Worm (Caenorhabditis elegans): Measurements from ENCODE around the gene str-6.
"Not testable (repeated sequence)": the region's sequence is repeated elsewhere in the genome, so short reads cannot be mapped to it uniquely, and the experiment has no call there.

The str-6 gene

DNA sequence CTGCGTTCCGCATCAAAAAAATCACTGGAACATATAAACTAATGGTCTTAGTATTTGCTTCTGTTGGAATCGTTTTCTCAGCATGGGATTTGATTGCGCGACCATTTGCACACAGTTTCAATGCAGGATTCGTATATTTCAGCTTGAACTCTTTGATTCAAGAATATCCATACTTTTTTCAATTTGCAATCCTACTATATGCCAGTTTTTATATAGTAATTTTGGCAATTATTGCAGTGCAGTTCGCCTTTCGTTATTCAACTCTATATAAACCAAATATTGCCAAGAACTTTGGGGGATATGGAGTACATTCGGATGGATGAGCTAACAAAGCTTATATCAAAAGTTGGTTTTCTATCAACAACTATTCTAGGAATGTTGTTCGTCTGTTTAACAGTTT, 2.9 kb upstream of the str-6 start, which contains the start of gene str-5:
Gene str-5 (plus strand): TSS at position 301 of the 400 bp plus-strand sequence.
- not testable (repeated sequence) for TF ChIP-seq sox-2 (GFP tag; IDR thresholded peaks at IDR 0.05); ceh-2 (tag; optimal IDR thresholded peaks at IDR 0.05); eyg-1 (tag; optimal IDR thresholded peaks at IDR 0.05)

DNA sequence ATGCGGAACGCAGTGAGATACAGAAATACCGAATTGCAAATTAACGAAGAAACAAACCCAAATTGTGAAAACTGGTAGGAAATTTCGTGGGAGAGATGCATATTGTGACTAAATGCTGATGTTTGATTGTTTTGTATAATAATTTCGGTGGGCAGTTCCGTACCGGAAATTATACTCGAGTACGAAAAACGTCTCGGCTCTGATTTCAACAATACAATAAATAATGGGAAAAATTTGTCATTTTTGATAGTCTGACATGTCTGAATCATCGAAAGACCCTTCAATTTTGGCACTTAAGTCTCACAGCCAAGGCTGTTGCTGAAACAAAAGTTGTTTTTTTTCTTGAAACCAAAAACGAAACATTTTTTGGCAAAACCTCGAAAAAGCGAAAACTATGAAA, 2.0 kb upstream of the str-6 start, which contains the start of gene str-43:
Gene str-43 (minus strand): TSS at position 101 of the 400 bp plus-strand sequence.
- TF ChIP-seq che-1 (tag; optimal IDR thresholded peaks at IDR 0.05) (no peak), unc-86 (tag; optimal IDR thresholded peaks at IDR 0.05) (no peak), pros-1 (tag; optimal IDR thresholded peaks at IDR 0.05) (no peak), lin-11 (tag; optimal IDR thresholded peaks at IDR 0.05) (no peak), elt-2 (tag; optimal IDR thresholded peaks at IDR 0.05) (no peak)

DNA sequence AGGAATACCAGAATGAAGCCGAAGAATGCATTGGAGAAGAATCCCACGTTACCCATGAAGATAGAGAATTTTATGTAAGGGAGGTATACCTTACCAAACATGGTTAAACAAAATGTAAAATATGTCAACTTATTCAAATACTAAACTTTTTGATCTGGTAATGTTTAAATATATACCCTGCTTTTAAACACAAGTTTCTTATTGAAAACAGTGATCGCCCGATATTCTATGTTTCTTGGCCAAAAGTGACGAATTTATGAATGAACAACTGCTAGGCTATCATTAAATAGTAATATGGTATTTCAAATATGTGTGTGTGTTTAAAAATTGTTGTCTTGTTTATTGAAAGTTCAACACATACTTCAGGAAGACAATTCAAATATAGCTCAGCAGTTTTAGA, 1.7 kb downstream of the str-6 start, which contains the start of gene T23D5.8:
Gene T23D5.8 (minus strand): TSS at position 101 of the 400 bp plus-strand sequence.
- not testable (repeated sequence) for TF ChIP-seq elt-2 (tag; optimal IDR thresholded peaks at IDR 0.05); Y22D7AL.16 (tag; optimal IDR thresholded peaks at IDR 0.05); K09A11.1 (tag; optimal IDR thresholded peaks at IDR 0.05; ENCODE audit: insufficient read depth)

DNA sequence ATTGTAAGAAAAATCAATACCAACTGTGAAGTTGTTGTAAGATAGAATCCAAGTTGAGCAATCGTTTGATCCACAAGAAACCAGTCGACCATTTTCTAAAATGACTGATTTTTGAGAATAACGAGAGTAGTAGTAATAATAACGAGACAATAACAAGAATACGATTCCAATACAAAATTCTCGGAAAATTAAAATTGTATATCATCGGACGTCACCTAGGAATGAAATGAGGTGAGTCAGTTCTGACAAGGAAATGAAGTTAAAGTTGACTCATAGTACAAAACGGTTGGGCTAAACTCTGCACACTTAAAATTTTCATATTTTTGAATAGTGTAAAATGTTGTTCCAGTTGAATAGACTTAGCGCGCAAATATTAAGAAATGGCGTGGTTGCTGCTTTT, 5.7 kb downstream of the str-6 start, which contains the start of gene str-19:
Gene str-19 (minus strand): TSS at position 101 of the 400 bp plus-strand sequence.
- TF ChIP-seq pha-2 (tag; optimal IDR thresholded peaks at IDR 0.05); mec-3 (tag; optimal IDR thresholded peaks at IDR 0.05; ENCODE audit: borderline replicate concordance); rnt-1 (tag; optimal IDR thresholded peaks at IDR 0.05): not testable (repeated sequence)

DNA sequence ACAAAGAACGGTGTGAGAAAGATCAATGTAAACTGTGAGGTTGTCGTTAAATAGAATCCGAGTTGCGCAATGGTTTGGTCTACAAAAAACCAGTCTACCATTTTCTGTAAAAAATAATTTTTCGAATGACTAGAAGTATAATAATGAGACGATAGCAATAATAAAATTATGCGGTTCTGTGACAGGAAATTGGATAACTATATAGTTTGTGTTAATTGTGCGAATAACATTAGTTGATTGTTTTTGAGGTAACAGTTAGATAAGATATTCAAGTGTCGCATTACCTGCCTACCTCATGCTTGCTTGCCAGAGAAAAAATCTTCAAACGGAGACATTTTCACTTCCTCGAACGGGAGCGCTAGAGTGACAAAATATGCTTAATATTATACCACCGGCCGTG, 8.2 kb downstream of the str-6 start, which contains the start of gene str-18:
Gene str-18 (minus strand): TSS at position 101 of the 400 bp plus-strand sequence.
- TF ChIP-seq gmeb-2 (tag; optimal IDR thresholded peaks at IDR 0.05), result no peak
- TF ChIP-seq mec-3 (tag; optimal IDR thresholded peaks at IDR 0.05; ENCODE audit: borderline replicate concordance), result no peak
- no peak for TF ChIP-seq nfya-1 (tag; optimal IDR thresholded peaks at IDR 0.05)
- no peak for TF ChIP-seq ceh-24 (tag; optimal IDR thresholded peaks at IDR 0.05)
- no peak for TF ChIP-seq K02D7.2 (tag; optimal IDR thresholded peaks at IDR 0.05)
- TF ChIP-seq odd-2 (tag; optimal IDR thresholded peaks at IDR 0.05), result no peak
- TF ChIP-seq sox-2 (GFP tag; IDR thresholded peaks at IDR 0.05), result no peak
- no peak for TF ChIP-seq pax-1 (tag; optimal IDR thresholded peaks at IDR 0.05)

DNA sequence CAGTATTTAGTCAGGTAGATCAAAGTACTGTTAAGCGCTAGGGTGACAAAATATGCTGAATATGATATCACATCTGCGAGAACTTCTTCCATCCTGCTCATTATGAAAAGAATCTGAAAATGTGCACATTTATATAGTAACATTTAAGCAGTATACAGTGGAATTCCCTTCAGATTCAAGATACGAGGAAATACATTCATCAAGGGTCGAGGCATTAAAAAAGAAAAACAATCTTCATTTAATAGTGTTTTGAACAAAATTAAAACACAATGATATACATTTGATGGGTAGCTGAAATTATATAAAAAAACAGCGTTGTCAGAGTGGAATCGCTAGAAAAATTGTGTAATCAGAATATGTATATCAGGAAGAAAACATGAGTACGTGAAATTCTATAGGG, 14.3 kb downstream of the str-6 start, which contains the start of gene str-27:
Gene str-27 (minus strand): TSS at position 101 of the 400 bp plus-strand sequence.
- TF ChIP-seq pha-2 (tag; optimal IDR thresholded peaks at IDR 0.05) (no peak), gmeb-2 (tag; optimal IDR thresholded peaks at IDR 0.05) (no peak), ref-2 (tag; optimal IDR thresholded peaks at IDR 0.05) (no peak), fkh-10 (GFP tag; optimal IDR thresholded peaks at IDR 0.05) (no peak), sdc-2 (tag; optimal IDR thresholded peaks at IDR 0.05) (no peak), nhr-232 (tag; optimal IDR thresholded peaks at IDR 0.05) (no peak), tbx-2 (tag; optimal IDR thresholded peaks at IDR 0.05) (no peak), lin-11 (tag; optimal IDR thresholded peaks at IDR 0.05) (no peak), unc-42 (tag; optimal IDR thresholded peaks at IDR 0.05) (no peak), ceh-24 (tag; optimal IDR thresholded peaks at IDR 0.05) (no peak), mec-3 (tag; optimal IDR thresholded peaks at IDR 0.05; ENCODE audit: borderline replicate concordance) (no peak), lim-6 (tag; optimal IDR thresholded peaks at IDR 0.05) (no peak), elt-4 (tag; optimal IDR thresholded peaks at IDR 0.05) (no peak), pax-1 (tag; optimal IDR thresholded peaks at IDR 0.05) (no peak)

DNA sequence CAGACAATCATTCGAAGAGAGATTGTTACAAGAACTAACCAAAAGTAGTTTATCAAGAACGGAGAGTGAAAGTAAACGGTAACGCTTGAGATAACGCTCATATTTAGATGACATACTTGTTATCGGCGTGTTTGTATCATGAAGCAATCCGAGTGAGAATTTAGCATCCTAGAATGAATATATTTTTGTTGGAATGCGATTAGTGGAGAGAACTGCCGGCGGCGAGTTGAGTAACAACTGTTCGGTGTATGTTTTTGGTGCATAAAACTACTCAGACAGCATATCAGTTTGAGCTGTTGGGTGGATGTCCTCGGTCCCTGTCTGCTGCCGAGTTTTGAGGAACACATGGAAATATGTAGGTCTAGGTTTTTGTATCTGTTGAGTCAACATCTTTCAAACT, 16.5 kb downstream of the str-6 start, which contains the start of gene T23D5.3:
Gene T23D5.3 (minus strand): TSS at position 101 of the 400 bp plus-strand sequence.
- TF ChIP-seq unc-42 (tag; optimal IDR thresholded peaks at IDR 0.05), result no peak
- no peak for TF ChIP-seq hlh-8 (tag; optimal IDR thresholded peaks at IDR 0.05)
- no peak for TF ChIP-seq mec-3 (tag; optimal IDR thresholded peaks at IDR 0.05; ENCODE audit: borderline replicate concordance)
- no peak for TF ChIP-seq pros-1 (tag; optimal IDR thresholded peaks at IDR 0.05)
- TF ChIP-seq C08G9.2 (tag; optimal IDR thresholded peaks at IDR 0.05), result no peak
- no peak for TF ChIP-seq pqm-1 (tag; optimal IDR thresholded peaks at IDR 0.05)
- TF ChIP-seq syd-9 (tag; optimal IDR thresholded peaks at IDR 0.05), result no peak
- TF ChIP-seq nhr-11 (tag; optimal IDR thresholded peaks at IDR 0.05), result no peak
- TF ChIP-seq pha-2 (tag; optimal IDR thresholded peaks at IDR 0.05), result no peak
- TF ChIP-seq pha-4 (tag; optimal IDR thresholded peaks at IDR 0.05), result no peak
- TF ChIP-seq hlh-15 (tag; optimal IDR thresholded peaks at IDR 0.05), result no peak
- TF ChIP-seq che-1 (tag; optimal IDR thresholded peaks at IDR 0.05), result no peak
- TF ChIP-seq pax-1 (tag; optimal IDR thresholded peaks at IDR 0.05), result no peak
- no peak for TF ChIP-seq sox-4 (tag; optimal IDR thresholded peaks at IDR 0.05)
- no peak for TF ChIP-seq ttx-3 (tag; optimal IDR thresholded peaks at IDR 0.05)

Measured in whole organism, late embryonic.